Fruit fly (Drosophila melanogaster) whole organism, adult: ENCODE data around the gene GABA-B-R3.

Source experiments
- cnc ChIP-seq, 2 experiments: fragments of >200 bp; optimal IDR thresholded peaks; 2 replicates each; lab custom pipeline; 2017
- kay ChIP-seq: fragments of 200-800 bp; sonication (Bioruptor generic); peaks from one replicate; lab custom pipeline; 2016; ENCODE audit warnings: missing biosample characterization, missing genetic modification characterization, borderline replicate concordance
- ovo ChIP-seq: fragments of 200-800 bp; sonication (Bioruptor generic); optimal IDR thresholded peaks from 2 replicates; lab custom pipeline; 2016; ENCODE audit warnings: missing biosample characterization, missing genetic modification characterization

DNA sequence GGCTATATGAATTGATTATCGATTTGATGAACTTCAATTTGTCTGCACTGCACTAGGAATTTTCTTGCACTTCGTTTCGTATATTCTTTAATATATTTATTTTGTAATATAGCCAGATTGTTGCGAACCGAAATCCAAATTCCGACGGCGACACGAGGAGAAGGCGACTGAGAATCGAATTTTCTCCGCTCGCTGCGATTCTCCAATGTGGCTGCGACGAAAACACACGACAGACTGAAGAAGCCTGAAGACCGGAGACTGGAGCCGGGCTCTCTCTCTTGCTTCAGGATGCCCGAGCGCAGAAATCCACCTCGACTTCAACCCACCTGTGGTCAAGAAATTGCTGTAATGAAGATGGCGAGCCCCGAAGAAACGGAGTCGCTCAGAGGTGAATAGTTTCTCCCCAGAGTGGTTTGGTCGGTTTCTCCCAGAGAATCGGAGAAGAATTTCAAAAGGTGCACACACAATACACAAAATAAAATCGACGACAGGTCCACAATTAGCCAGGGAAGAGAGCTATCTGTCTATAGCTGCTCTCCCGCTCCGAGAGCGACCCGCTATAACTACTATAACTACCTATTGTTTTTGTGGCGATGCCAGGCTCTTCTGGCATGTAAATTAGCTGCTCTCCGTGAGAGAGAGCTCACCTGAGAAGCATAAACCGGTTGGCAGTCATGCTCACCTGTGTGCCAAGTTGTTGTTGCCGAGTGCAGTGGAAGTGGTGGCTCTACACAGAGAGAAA, 34.8 kb upstream of the GABA-B-R3 start, which contains the start of gene ds:
- TF ChIP-seq kay (GFP tag; lab: Kevin White, UChicago), result no peak
- no peak for TF ChIP-seq ovo (GFP tag; lab: Kevin White, UChicago)
- TF ChIP-seq cnc (optimal IDR thresholded peaks at IDR 0.05; lab: Kevin White, UChicago), result no peak
